Worm (Caenorhabditis elegans): ENCODE data around the gene Y57G7A.11.
A peak's percentile ranks its signal among the peaks of the same experiment; 100 is the strongest.

Gene Y57G7A.11

DNA sequence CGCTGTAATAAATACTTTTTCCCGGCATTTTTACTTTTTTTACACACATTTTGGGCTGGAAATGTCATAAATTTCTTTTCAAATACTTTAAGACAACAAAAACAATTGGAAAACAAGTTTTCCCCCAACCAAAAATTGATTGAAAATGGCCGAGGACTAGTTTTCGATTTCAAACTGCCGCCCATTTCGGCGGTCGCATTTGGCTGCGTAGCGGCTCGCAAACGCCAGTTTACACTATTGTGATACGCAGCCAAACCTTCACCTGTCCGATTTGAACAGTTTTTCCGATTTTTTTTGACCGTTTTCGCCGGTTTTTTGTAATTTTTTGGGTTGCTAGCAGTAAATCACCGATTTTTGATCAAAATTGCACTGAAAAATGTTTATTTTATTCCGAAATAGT lies 43.7 kb upstream of the Y57G7A.11 start:
- TF ChIP-seq hmg-4 (GFP tag; optimal IDR thresholded peaks at IDR 0.05) (peak; percentile 81), flt-1 (GFP tag; IDR thresholded peaks at IDR 0.05) (peak; percentile 64), B0310.2 (tag; optimal IDR thresholded peaks at IDR 0.05) (peak; percentile 52), tbx-37 (GFP tag; conservative IDR thresholded peaks at IDR 0.05) (0 out of 2 replicates have a peak, but pooled peaks have one; percentile 17), ceh-13 (GFP tag; optimal IDR thresholded peaks at IDR 0.05) (peak; percentile 23), sea-1 (GFP tag; conservative IDR thresholded peaks at IDR 0.05) (0 out of 2 replicates have a peak, but pooled peaks have one; percentile 48), tbx-11 (GFP tag; IDR thresholded peaks at IDR 0.05) (0 out of 2 replicates have a peak, but pooled peaks have one; percentile 13), hmbx-1 (tag; optimal IDR thresholded peaks at IDR 0.05) (peak; percentile 42), ceh-36 (tag; optimal IDR thresholded peaks at IDR 0.05) (peak; percentile 49), aly-1 (tag; optimal IDR thresholded peaks at IDR 0.05) (no peak), pes-1 (GFP tag; IDR thresholded peaks at IDR 0.05) (peak; percentile 72), F13C5.2 (tag; optimal IDR thresholded peaks at IDR 0.05) (peak; percentile 90), ets-7 (tag; optimal IDR thresholded peaks at IDR 0.05) (no peak), hnd-1 (tag; optimal IDR thresholded peaks at IDR 0.05) (peak; percentile 5), ama-1 (optimal IDR thresholded peaks at IDR 0.05) (peak; percentile 77), tra-4 (tag; optimal IDR thresholded peaks at IDR 0.05) (peak; percentile 38), scrt-1 (GFP tag; IDR thresholded peaks at IDR 0.05) (no peak)

DNA sequence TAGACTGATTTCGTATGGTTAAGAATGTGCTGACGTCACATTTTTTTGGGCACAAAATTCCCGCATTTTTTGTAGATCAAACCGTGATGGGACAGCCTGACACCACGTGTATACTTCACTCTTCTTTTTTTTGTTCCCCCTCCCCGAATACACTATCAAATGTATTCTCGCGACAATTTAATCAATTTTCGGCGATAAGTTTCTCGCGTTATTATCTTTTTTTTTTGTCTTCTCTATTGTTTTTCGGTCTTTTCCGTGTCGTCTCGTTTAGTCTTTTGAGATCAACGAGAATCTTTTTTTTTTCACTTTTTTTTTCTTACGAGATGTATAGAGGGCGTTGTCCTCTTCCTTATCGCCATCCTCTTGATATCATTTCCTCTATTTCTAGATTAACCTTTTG lies 38.6 kb upstream of the Y57G7A.11 start:
- TF ChIP-seq hmg-4 (GFP tag; optimal IDR thresholded peaks at IDR 0.05) (no peak), flt-1 (GFP tag; IDR thresholded peaks at IDR 0.05) (no peak), aly-1 (tag; optimal IDR thresholded peaks at IDR 0.05) (no peak), tra-4 (tag; optimal IDR thresholded peaks at IDR 0.05) (no peak), hmbx-1 (tag; optimal IDR thresholded peaks at IDR 0.05) (no peak), ceh-13 (GFP tag; optimal IDR thresholded peaks at IDR 0.05) (no peak), hnd-1 (tag; optimal IDR thresholded peaks at IDR 0.05) (no peak), ama-1 (optimal IDR thresholded peaks at IDR 0.05) (no peak), ets-7 (tag; optimal IDR thresholded peaks at IDR 0.05) (no peak), F13C5.2 (tag; optimal IDR thresholded peaks at IDR 0.05) (no peak)

DNA sequence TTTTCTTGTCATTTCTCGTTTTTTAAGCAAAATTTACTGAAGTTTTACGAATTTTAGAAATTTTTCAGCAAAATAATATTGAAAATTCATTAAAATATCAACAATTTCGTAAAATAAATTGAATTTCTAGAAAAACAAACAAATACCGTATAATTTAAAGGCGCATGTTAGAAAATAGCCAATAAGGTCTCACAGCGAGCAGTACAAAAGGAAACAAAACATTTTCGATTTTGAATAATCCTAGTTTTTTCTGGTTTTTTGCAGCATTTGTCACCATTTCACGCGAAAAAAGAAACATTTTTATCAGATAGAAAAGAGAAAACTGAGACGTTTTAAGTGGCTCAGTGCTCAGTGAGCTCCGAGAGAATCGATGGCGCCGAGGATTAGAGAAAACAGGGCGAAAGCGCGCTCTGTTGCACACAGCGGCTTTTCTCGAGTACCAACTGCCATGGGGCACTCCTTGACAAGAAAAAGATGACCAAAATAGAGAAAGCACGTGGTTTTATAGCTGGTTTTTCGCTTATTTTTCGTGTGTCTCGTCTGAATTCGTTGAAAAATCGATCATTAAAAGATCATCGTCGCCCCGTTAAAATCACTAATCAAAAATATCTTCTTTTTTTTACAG lies 33.3 kb upstream of the Y57G7A.11 start, which contains the start of the genes alh-6 and fcho-1:
alh-6 (minus strand) TSS at position 242 of the 625 bp plus-strand sequence.
fcho-1 (plus strand) TSS at position 624 of the 625 bp plus-strand sequence.
- TF ChIP-seq B0310.2 (tag; optimal IDR thresholded peaks at IDR 0.05): no peak
- no peak for TF ChIP-seq tbx-37 (GFP tag; conservative IDR thresholded peaks at IDR 0.05)
- no peak for TF ChIP-seq aly-1 (tag; optimal IDR thresholded peaks at IDR 0.05)
- no peak for TF ChIP-seq pes-1 (GFP tag; IDR thresholded peaks at IDR 0.05)
- no peak for TF ChIP-seq flt-1 (GFP tag; IDR thresholded peaks at IDR 0.05)
- TF ChIP-seq ceh-36 (tag; optimal IDR thresholded peaks at IDR 0.05): no peak
- no peak for TF ChIP-seq hnd-1 (tag; optimal IDR thresholded peaks at IDR 0.05)
- no peak for TF ChIP-seq ama-1 (optimal IDR thresholded peaks at IDR 0.05)
- no peak for TF ChIP-seq ceh-13 (GFP tag; optimal IDR thresholded peaks at IDR 0.05)
- TF ChIP-seq ets-7 (tag; optimal IDR thresholded peaks at IDR 0.05): no peak
- TF ChIP-seq hmg-4 (GFP tag; optimal IDR thresholded peaks at IDR 0.05): no peak
- no peak for TF ChIP-seq hmbx-1 (tag; optimal IDR thresholded peaks at IDR 0.05)
- no peak for TF ChIP-seq tra-4 (tag; optimal IDR thresholded peaks at IDR 0.05)

DNA sequence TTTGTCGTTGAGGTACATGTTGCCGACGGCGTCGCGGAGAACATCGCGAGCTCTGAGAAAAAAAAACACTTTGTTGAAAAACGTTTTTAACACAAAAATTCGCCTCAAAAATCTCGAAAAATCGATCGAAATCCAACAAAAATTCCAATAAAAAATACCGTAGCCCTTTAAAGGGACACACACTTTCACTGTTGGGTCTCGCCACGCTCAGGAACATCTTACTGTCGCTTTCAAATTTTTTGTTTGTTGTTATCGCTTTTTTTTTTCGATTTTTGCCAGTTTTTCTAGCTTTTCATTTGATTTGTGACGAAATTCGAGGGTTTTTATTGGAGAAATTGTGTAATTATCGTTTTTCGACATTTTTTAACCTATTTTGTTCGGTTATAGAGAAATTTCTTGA lies 29.9 kb upstream of the Y57G7A.11 start:
- TF ChIP-seq pes-1 (GFP tag; IDR thresholded peaks at IDR 0.05) (no peak), ama-1 (optimal IDR thresholded peaks at IDR 0.05) (no peak), ets-7 (tag; optimal IDR thresholded peaks at IDR 0.05) (no peak), tra-4 (tag; optimal IDR thresholded peaks at IDR 0.05) (no peak), scrt-1 (GFP tag; IDR thresholded peaks at IDR 0.05) (no peak), ceh-13 (GFP tag; optimal IDR thresholded peaks at IDR 0.05) (no peak), sea-1 (GFP tag; conservative IDR thresholded peaks at IDR 0.05) (no peak), hmbx-1 (tag; optimal IDR thresholded peaks at IDR 0.05) (no peak), aly-1 (tag; optimal IDR thresholded peaks at IDR 0.05) (no peak), ceh-36 (tag; optimal IDR thresholded peaks at IDR 0.05) (no peak), flt-1 (GFP tag; IDR thresholded peaks at IDR 0.05) (no peak), B0310.2 (tag; optimal IDR thresholded peaks at IDR 0.05) (no peak), tbx-37 (GFP tag; conservative IDR thresholded peaks at IDR 0.05) (no peak), hnd-1 (tag; optimal IDR thresholded peaks at IDR 0.05) (no peak), F13C5.2 (tag; optimal IDR thresholded peaks at IDR 0.05) (no peak)

DNA sequence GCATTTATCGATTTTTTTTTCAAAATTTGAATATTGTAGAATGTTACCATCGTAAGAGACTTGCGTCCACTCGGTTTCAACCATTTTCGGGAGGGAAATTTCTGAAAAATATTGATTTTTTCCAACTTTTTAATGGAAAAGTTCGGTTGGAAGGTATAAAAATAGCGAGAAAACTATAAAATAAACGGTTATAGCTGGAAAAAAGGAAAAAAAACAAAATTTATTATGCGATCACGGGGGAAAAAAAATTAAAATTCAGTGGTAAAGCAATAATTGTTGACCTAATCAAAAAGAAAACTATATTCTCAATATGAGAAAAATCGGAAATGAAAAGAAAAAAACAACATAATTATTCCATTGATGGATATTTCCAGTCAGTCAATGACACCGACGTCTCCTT lies 29.4 kb upstream of the Y57G7A.11 start, which contains the start of gene emc-2:
emc-2 (minus strand) TSS at position 101 of the 400 bp plus-strand sequence.
- no peak for TF ChIP-seq ceh-13 (GFP tag; optimal IDR thresholded peaks at IDR 0.05)
- TF ChIP-seq tbx-11 (GFP tag; IDR thresholded peaks at IDR 0.05): no peak
- no peak for TF ChIP-seq flt-1 (GFP tag; IDR thresholded peaks at IDR 0.05)

DNA sequence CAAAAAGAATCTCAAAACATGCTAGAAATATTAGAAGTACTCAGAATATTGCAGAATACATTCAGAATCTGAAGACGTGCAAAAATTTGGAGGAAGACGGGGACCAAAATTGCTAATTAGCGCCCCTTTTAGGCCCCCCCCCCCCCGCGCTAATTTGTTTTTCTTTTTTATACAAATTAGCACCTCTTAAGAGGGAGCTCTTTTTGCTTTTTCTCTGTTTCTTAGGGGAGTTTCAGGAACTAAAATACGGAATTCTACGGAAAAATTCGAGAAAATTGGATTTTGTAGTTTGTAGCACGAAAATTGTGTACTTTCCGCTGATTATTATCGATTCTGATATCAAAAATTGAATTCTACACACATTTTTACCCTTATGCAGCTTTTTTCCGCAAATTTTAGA lies 24.9 kb upstream of the Y57G7A.11 start, which contains the start of gene glb-31:
glb-31 (minus strand) TSS at position 101 of the 400 bp plus-strand sequence.
- TF ChIP-seq hmbx-1 (tag; optimal IDR thresholded peaks at IDR 0.05) (no peak), aly-1 (tag; optimal IDR thresholded peaks at IDR 0.05) (no peak), ets-7 (tag; optimal IDR thresholded peaks at IDR 0.05) (no peak), tbx-37 (GFP tag; conservative IDR thresholded peaks at IDR 0.05) (no peak), sea-1 (GFP tag; conservative IDR thresholded peaks at IDR 0.05) (no peak), tbx-11 (GFP tag; IDR thresholded peaks at IDR 0.05) (no peak)

DNA sequence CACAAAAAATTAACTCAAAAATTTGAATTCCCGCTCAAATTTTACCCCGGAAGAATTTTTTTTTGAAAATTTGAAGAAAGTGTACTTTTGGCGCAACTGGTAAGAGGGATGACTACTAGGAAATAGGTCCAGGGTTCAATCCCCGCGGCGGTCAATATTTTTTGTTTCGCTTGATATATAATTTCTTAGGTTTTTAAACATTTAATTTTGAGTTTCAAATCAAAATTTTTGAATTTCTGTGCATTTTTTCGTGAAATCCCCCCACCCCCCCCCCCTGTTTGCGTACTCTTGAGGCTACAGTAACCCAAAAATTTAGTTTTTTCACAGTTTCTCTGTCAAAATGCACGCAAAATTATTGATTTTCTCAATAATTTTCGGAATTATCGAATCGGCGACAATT lies 21.5 kb upstream of the Y57G7A.11 start, which contains the start of gene Y57G7A.1:
Y57G7A.1 (plus strand) TSS at position 301 of the 400 bp plus-strand sequence.
- TF ChIP-seq ama-1 (optimal IDR thresholded peaks at IDR 0.05) (no peak), hmg-4 (GFP tag; optimal IDR thresholded peaks at IDR 0.05) (no peak), ceh-36 (tag; optimal IDR thresholded peaks at IDR 0.05) (no peak), ets-7 (tag; optimal IDR thresholded peaks at IDR 0.05) (no peak), hmbx-1 (tag; optimal IDR thresholded peaks at IDR 0.05) (no peak), flt-1 (GFP tag; IDR thresholded peaks at IDR 0.05) (no peak), pes-1 (GFP tag; IDR thresholded peaks at IDR 0.05) (no peak), F13C5.2 (tag; optimal IDR thresholded peaks at IDR 0.05) (no peak), B0310.2 (tag; optimal IDR thresholded peaks at IDR 0.05) (no peak), scrt-1 (GFP tag; IDR thresholded peaks at IDR 0.05) (no peak), tbx-37 (GFP tag; conservative IDR thresholded peaks at IDR 0.05) (no peak), hnd-1 (tag; optimal IDR thresholded peaks at IDR 0.05) (no peak), aly-1 (tag; optimal IDR thresholded peaks at IDR 0.05) (no peak), tra-4 (tag; optimal IDR thresholded peaks at IDR 0.05) (no peak), sea-1 (GFP tag; conservative IDR thresholded peaks at IDR 0.05) (no peak)

All from whole organism, early embryonic.